Worm (Caenorhabditis elegans) whole organism, young adult: ENCODE measurements around the gene T16G1.5.

ENCODE experiments used
- B0019.2 ChIP-seq: fragments of 200-800 bp; sonication (Bioruptor generic); conservative IDR thresholded peaks from 2 replicates; pipeline ENCODE4 v1.3.6; 2022; ENCODE audit warnings: missing genetic modification reagents, missing genetic modification characterization, missing compliant biosample characterization
- F10E7.11 ChIP-seq: sonication (generic microtip); optimal IDR thresholded peaks from 2 replicates; lab custom pipeline; 2017; ENCODE audit warnings: mild to moderate bottlenecking, missing genetic modification characterization, moderate library complexity, missing compliant biosample characterization
- F37B4.10 ChIP-seq: fragments of 200-800 bp; sonication (Bioruptor generic); IDR thresholded peaks from 2 replicates; pipeline ENCODE4 v1.3.6; 2022; ENCODE audit warnings: missing genetic modification characterization, missing compliant biosample characterization
- F52B5.7 ChIP-seq: sonication (generic microtip); optimal IDR thresholded peaks from 2 replicates; lab custom pipeline; 2016; ENCODE audit warnings: mild to moderate bottlenecking, missing genetic modification characterization, missing compliant biosample characterization
- T26A5.8 ChIP-seq: sonication (generic microtip); optimal IDR thresholded peaks from 2 replicates; lab custom pipeline; 2016; ENCODE audit warnings: missing genetic modification characterization, missing compliant biosample characterization
- Y53F4B.3 ChIP-seq: fragments of 200-800 bp; sonication (Bioruptor generic); IDR thresholded peaks from 2 replicates; pipeline ENCODE4 v1.3.6; 2022; ENCODE audit warnings: missing genetic modification reagents, missing genetic modification characterization, missing compliant biosample characterization
- ZK185.1 ChIP-seq: sonication (generic microtip); optimal IDR thresholded peaks from 2 replicates; lab custom pipeline; 2016; ENCODE audit warnings: mild to moderate bottlenecking, missing genetic modification characterization, missing compliant biosample characterization; ENCODE audit not compliant: poor library complexity, severe bottlenecking
- atf-7 ChIP-seq: sonication (generic microtip); optimal IDR thresholded peaks from 2 replicates; lab custom pipeline; 2017; ENCODE audit warnings: mild to moderate bottlenecking, missing genetic modification characterization, missing compliant biosample characterization
- athp-1 ChIP-seq: sonication (generic microtip); optimal IDR thresholded peaks from 2 replicates; lab custom pipeline; 2017; ENCODE audit warnings: mild to moderate bottlenecking, missing genetic modification characterization, missing compliant biosample characterization
- ccch-3 ChIP-seq: fragments of 200-800 bp; sonication (Bioruptor generic); optimal IDR thresholded peaks from 2 replicates; lab custom pipeline; 2018; ENCODE audit warnings: mild to moderate bottlenecking, missing genetic modification characterization, missing compliant biosample characterization
- cebp-1 ChIP-seq, 2 experiments: fragments of 200-800 bp in 1 of 2; sonication (Bioruptor generic) in 1 of 2; sonication (generic microtip) in 1 of 2; IDR thresholded peaks in 1 of 2; optimal IDR thresholded peaks in 1 of 2; 2 replicates each; pipeline versions ENCODE4 v1.3.6 to Lab custom; 2017 to 2022; ENCODE audit warnings: missing compliant biosample characterization in 2 of 2, missing genetic modification characterization in 2 of 2, mild to moderate bottlenecking in 1 of 2, missing genetic modification reagents in 1 of 2, moderate library complexity in 1 of 2
- cebp-2 ChIP-seq: fragments of 200-800 bp; sonication (Bioruptor generic); IDR thresholded peaks from 2 replicates; pipeline ENCODE4 v1.3.6; 2022; ENCODE audit warnings: missing genetic modification characterization, missing compliant biosample characterization
- ceh-91 ChIP-seq: fragments of 200-800 bp; sonication (Bioruptor generic); IDR thresholded peaks from 2 replicates; pipeline ENCODE4 v1.3.6; 2022; ENCODE audit warnings: missing genetic modification reagents, missing genetic modification characterization, missing compliant biosample characterization
- dpl-1 ChIP-seq: fragments of 150-350 bp; optimal IDR thresholded peaks from 2 replicates; lab custom pipeline; 2014; ENCODE audit warnings: missing biosample characterization, missing genetic modification reagents, missing genetic modification characterization
- efl-1 ChIP-seq: fragments of 150-350 bp; optimal IDR thresholded peaks from 2 replicates; lab custom pipeline; 2014; ENCODE audit warnings: missing biosample characterization, missing genetic modification reagents, missing genetic modification characterization
- egrh-3 ChIP-seq: fragments of 200-800 bp; sonication (Bioruptor generic); IDR thresholded peaks from 2 replicates; pipeline ENCODE4 v1.3.6; 2022; ENCODE audit warnings: missing genetic modification reagents, missing genetic modification characterization, missing compliant biosample characterization
- ets-4 ChIP-seq: fragments of 200-800 bp; sonication (Bioruptor generic); optimal IDR thresholded peaks from 2 replicates; lab custom pipeline; 2018; ENCODE audit warnings: mild to moderate bottlenecking, missing genetic modification characterization, missing compliant biosample characterization
- fkh-3 ChIP-seq: sonication (generic microtip); optimal IDR thresholded peaks from 2 replicates; lab custom pipeline; 2016; ENCODE audit warnings: mild to moderate bottlenecking, missing genetic modification characterization, missing compliant biosample characterization
- gei-17 ChIP-seq: fragments of 200-800 bp; sonication (Bioruptor generic); optimal IDR thresholded peaks from 2 replicates; lab custom pipeline; 2018; ENCODE audit warnings: mild to moderate bottlenecking, missing genetic modification characterization, missing compliant biosample characterization
- him-1 ChIP-seq: sonication (generic microtip); optimal IDR thresholded peaks from 2 replicates; lab custom pipeline; 2016; ENCODE audit warnings: missing genotype, missing genetic modification reagents, missing genetic modification characterization, missing compliant biosample characterization
- hlh-26 ChIP-seq: fragments of 200-800 bp; sonication (Bioruptor generic); conservative IDR thresholded peaks from 2 replicates; pipeline ENCODE4 v1.3.6; 2022; ENCODE audit warnings: missing genetic modification reagents, missing genetic modification characterization, missing compliant biosample characterization
- hmg-1.2 ChIP-seq: fragments of 200-800 bp; sonication (Bioruptor generic); IDR thresholded peaks from 2 replicates; pipeline ENCODE4 v1.3.6; 2022; ENCODE audit warnings: missing genetic modification reagents, missing genetic modification characterization, missing compliant biosample characterization
- lag-1 ChIP-seq: fragments of 200-800 bp; sonication (Bioruptor generic); IDR thresholded peaks from 2 replicates; pipeline ENCODE4 v1.3.6; 2022; ENCODE audit warnings: missing genetic modification reagents, missing genetic modification characterization, missing compliant biosample characterization
- lsl-1 ChIP-seq: fragments of 200-800 bp; sonication (Bioruptor generic); optimal IDR thresholded peaks from 2 replicates; lab custom pipeline; 2018; ENCODE audit warnings: mild to moderate bottlenecking, missing genetic modification characterization, moderate library complexity, missing compliant biosample characterization
- madf-10 ChIP-seq: sonication (generic microtip); optimal IDR thresholded peaks from 2 replicates; lab custom pipeline; 2016; ENCODE audit warnings: mild to moderate bottlenecking, missing genetic modification characterization, missing compliant biosample characterization
- mel-28 ChIP-seq: sonication (generic microtip); optimal IDR thresholded peaks from 2 replicates; lab custom pipeline; 2016; ENCODE audit warnings: borderline replicate concordance, mild to moderate bottlenecking, missing genetic modification characterization, missing compliant biosample characterization
- mxl-1 ChIP-seq: sonication (generic microtip); optimal IDR thresholded peaks from 2 replicates; lab custom pipeline; 2016; ENCODE audit warnings: missing genetic modification characterization, missing compliant biosample characterization
- nfya-2 ChIP-seq: fragments of 200-800 bp; sonication (Bioruptor generic); IDR thresholded peaks from 2 replicates; pipeline ENCODE4 v1.3.6; 2022; ENCODE audit warnings: missing genetic modification reagents, missing genetic modification characterization, missing compliant biosample characterization
- nhr-179 ChIP-seq: sonication (generic microtip); optimal IDR thresholded peaks from 2 replicates; lab custom pipeline; 2016; ENCODE audit warnings: mild to moderate bottlenecking, missing genetic modification characterization, missing compliant biosample characterization
- nhr-80 ChIP-seq: sonication (generic microtip); optimal IDR thresholded peaks from 2 replicates; lab custom pipeline; 2016; ENCODE audit warnings: missing genetic modification characterization, missing compliant biosample characterization
- nhr-90 ChIP-seq: sonication (generic microtip); optimal IDR thresholded peaks from 2 replicates; lab custom pipeline; 2016; ENCODE audit warnings: missing genotype, mild to moderate bottlenecking, missing genetic modification characterization, missing compliant biosample characterization
- pbrm-1 ChIP-seq: fragments of 200-800 bp; sonication (Bioruptor generic); IDR thresholded peaks from 2 replicates; pipeline ENCODE4 v1.3.6; 2022; ENCODE audit warnings: missing genetic modification reagents, missing genetic modification characterization, missing compliant biosample characterization
- rcor-1 ChIP-seq: fragments of 200-800 bp; sonication (Bioruptor generic); IDR thresholded peaks from 2 replicates; pipeline ENCODE4 v1.3.6; 2022; ENCODE audit warnings: missing genetic modification reagents, missing genetic modification characterization, missing compliant biosample characterization
- rec-8 ChIP-seq, 2 experiments: sonication (generic microtip); optimal IDR thresholded peaks; 2 replicates each; lab custom pipeline; 2016; ENCODE audit warnings: mild to moderate bottlenecking in 2 of 2, missing genetic modification characterization in 2 of 2, missing genetic modification reagents in 2 of 2, missing genotype in 2 of 2, missing biosample characterization in 1 of 2, missing compliant biosample characterization in 1 of 2, moderate library complexity in 1 of 2
- snpc-1.1 ChIP-seq: sonication (generic microtip); optimal IDR thresholded peaks from 2 replicates; lab custom pipeline; 2017; ENCODE audit warnings: missing genetic modification characterization, mild to moderate bottlenecking, missing compliant biosample characterization, antibody characterized with exemption, moderate library complexity, missing genotype, missing genetic modification reagents; ENCODE audit not compliant: insufficient read depth
- snpc-1.3 ChIP-seq: sonication (generic microtip); optimal IDR thresholded peaks from 2 replicates; lab custom pipeline; 2017; ENCODE audit warnings: missing genetic modification characterization, mild to moderate bottlenecking, missing compliant biosample characterization, antibody characterized with exemption, moderate library complexity, missing genotype, missing genetic modification reagents; ENCODE audit not compliant: insufficient read depth
- somi-1 ChIP-seq: fragments of 200-800 bp; sonication (Bioruptor generic); optimal IDR thresholded peaks from 2 replicates; lab custom pipeline; 2018; ENCODE audit warnings: mild to moderate bottlenecking, missing genetic modification characterization, missing compliant biosample characterization
- tbx-9 ChIP-seq: sonication (generic microtip); optimal IDR thresholded peaks from 2 replicates; lab custom pipeline; 2016; ENCODE audit warnings: borderline replicate concordance, missing genetic modification characterization, inconsistent platforms, missing compliant biosample characterization
- tlf-1 ChIP-seq: fragments of 200-800 bp; sonication (Bioruptor generic); optimal IDR thresholded peaks from 2 replicates; lab custom pipeline; 2018; ENCODE audit warnings: mild to moderate bottlenecking, missing genetic modification characterization, missing compliant biosample characterization
- xnd-1 ChIP-seq: sonication (generic microtip); optimal IDR thresholded peaks from 2 replicates; lab custom pipeline; 2016; ENCODE audit warnings: missing genotype, missing genetic modification reagents, missing genetic modification characterization, missing compliant biosample characterization
- ztf-22 ChIP-seq: fragments of 200-800 bp; sonication (Bioruptor generic); optimal IDR thresholded peaks from 2 replicates; lab custom pipeline; 2018; ENCODE audit warnings: mild to moderate bottlenecking, missing genetic modification characterization, moderate library complexity, missing compliant biosample characterization
- ztf-28 ChIP-seq: fragments of 200-800 bp; sonication (Bioruptor generic); IDR thresholded peaks from 2 replicates; pipeline ENCODE4 v1.3.6; 2022; ENCODE audit warnings: missing genetic modification reagents, missing genetic modification characterization, missing compliant biosample characterization
- ztf-6 ChIP-seq: fragments of 200-800 bp; sonication (Bioruptor generic); IDR thresholded peaks from 2 replicates; pipeline ENCODE4 v1.3.6; 2022; ENCODE audit warnings: missing genetic modification reagents, missing genetic modification characterization, missing compliant biosample characterization

Gene T16G1.5

DNA sequence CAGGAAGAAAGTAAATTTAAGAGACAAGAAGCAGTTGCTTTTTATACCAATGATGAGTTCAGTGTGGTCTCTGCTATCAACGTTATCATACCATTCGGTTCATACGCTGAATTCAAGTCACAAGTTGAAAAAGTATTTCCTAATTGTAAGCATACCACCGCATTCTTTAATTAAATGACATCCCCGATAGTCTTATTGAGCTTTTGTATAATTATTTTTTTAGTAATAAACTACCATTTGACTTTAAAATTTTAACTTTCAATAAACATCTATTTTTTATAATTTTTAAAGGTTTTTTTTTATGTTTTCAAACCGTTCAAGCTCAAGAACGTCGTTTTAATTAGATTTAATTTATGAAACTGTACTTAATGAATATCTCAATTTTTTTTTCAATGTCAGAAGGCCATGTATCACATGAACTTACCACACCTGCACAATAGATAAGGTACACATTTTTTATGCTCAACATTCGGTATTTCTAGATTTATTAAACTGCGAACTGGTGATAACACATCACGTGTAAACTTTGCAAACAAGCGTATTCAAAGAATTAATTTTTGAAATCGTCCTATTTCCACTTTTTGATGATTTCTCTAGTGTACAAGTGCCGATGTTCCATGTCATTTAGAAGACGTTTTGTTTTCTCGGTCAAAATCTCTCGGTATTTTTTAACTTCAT lies 2.6 kb upstream of the T16G1.5 start, which contains the start of gene T16G1.4:
TSS of gene T16G1.4 (minus strand) at position 51 of the 678 bp plus-strand sequence.
- TF ChIP-seq B0019.2 (GFP tag; lab: Robert Waterston, UW) (no peak), nhr-80 (tag; lab: Kevin White, UChicago) (peak; percentile 2)

DNA sequence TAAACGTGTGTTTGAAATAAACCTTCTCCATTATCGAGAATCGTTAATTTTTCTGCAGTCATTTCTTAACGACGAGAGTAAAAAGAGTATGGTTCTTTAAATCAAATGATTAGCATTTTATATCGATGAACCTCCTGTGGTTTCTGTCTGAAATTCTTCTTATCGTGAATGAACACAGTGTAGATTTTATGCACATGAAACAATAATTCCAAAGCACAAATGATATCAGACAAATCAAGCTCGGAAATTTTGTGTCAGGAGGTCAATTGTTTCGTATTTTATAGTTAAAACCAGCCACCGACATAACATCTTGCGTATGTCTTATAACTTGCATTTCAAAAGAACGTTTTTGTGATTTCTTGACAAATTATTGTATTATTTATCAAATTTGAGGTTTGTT lies 2.3 kb downstream of the T16G1.5 start, which contains the start of gene T16G1.6:
TSS of gene T16G1.6 (minus strand) at position 77 of the 400 bp plus-strand sequence.
- no peak for TF ChIP-seq nhr-179 (tag; lab: Kevin White, UChicago)
- peak; percentile 90 for TF ChIP-seq nhr-80 (tag; lab: Kevin White, UChicago)

DNA sequence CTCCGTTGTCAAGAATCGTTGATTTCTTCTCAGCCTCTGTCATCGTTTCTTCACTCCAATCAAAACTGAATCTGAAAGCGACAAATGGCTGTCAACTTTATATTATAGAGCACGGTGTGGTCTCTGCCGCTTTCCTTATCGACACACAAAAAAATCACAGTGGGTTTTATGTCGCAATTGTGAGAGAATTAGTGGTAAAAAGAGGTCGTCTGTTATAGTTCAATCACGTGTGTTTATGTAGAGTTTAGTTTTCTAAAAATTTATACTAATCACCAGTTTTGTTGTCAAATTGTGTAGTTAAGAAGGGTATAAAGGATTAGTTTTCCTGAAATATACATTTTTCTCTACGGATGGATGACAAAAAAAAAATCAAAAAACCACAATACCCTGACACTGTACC lies 4.4 kb downstream of the T16G1.5 start, which contains the start of gene T16G1.7:
TSS of gene T16G1.7 (minus strand) at position 137 of the 400 bp plus-strand sequence.
- TF ChIP-seq cebp-2 (GFP tag; lab: Robert Waterston, UW) (no peak), hlh-26 (no peak), ztf-22 (peak; percentile 30), T26A5.8 (no peak), ztf-28 (GFP tag; lab: Robert Waterston, UW) (no peak), nfya-2 (GFP tag; lab: Robert Waterston, UW) (no peak), gei-17 (no peak), dpl-1 (no peak), rcor-1 (GFP tag; lab: Robert Waterston, UW) (no peak), nhr-90 (tag; lab: Kevin White, UChicago) (peak; percentile 29), ZK185.1 (tag; lab: Kevin White, UChicago) (no peak), rec-8 (tag; optimal IDR thresholded peaks at IDR 0.05; lab: Kevin White, UChicago) (no peak), pbrm-1 (GFP tag; lab: Robert Waterston, UW) (no peak), cebp-1 (GFP tag; IDR thresholded peaks at IDR 0.05; lab: Robert Waterston, UW) (no peak), cebp-1 (tag; optimal IDR thresholded peaks at IDR 0.05; lab: Kevin White, UChicago) (no peak), ets-4 (GFP tag; lab: Kevin White, UChicago) (peak; percentile 68), him-1 (no peak), tbx-9 (tag; lab: Kevin White, UChicago) (no peak), egrh-3 (GFP tag; lab: Robert Waterston, UW) (no peak), fkh-3 (no peak), ztf-6 (GFP tag; lab: Robert Waterston, UW) (no peak), tlf-1 (GFP tag; lab: Kevin White, UChicago) (no peak), nhr-80 (tag; lab: Kevin White, UChicago) (peak; percentile 98), lag-1 (GFP tag; lab: Robert Waterston, UW) (no peak), athp-1 (no peak), ccch-3 (GFP tag; lab: Kevin White, UChicago) (no peak), snpc-1.1 (no peak), F10E7.11 (tag; lab: Kevin White, UChicago) (no peak), Y53F4B.3 (GFP tag; lab: Robert Waterston, UW) (no peak), mel-28 (tag; lab: Kevin White, UChicago) (no peak), efl-1 (GFP tag; lab: Kevin White, UChicago) (no peak), snpc-1.3 (tag; lab: Kevin White, UChicago) (no peak), mxl-1 (tag; lab: Kevin White, UChicago) (no peak), madf-10 (tag; lab: Kevin White, UChicago) (no peak), ceh-91 (GFP tag; lab: Robert Waterston, UW) (no peak), lsl-1 (no peak), xnd-1 (tag; lab: Kevin White, UChicago) (no peak), somi-1 (GFP tag; lab: Kevin White, UChicago) (no peak), atf-7 (tag; lab: Kevin White, UChicago) (peak; percentile 12), hmg-1.2 (GFP tag; lab: Robert Waterston, UW) (no peak), F37B4.10 (GFP tag; lab: Robert Waterston, UW) (no peak), F52B5.7 (no peak)
